Worm (Caenorhabditis elegans) whole organism, late embryonic: ENCODE measurements around the gene hira-1.

Source experiments
- F13H6.1 ChIP-seq: sonication (generic microtip); optimal IDR thresholded peaks from 2 replicates; lab custom pipeline; 2016; ENCODE audit warnings: missing genetic modification characterization, missing compliant biosample characterization
- K02D7.2 ChIP-seq: sonication (generic microtip); optimal IDR thresholded peaks from 2 replicates; lab custom pipeline; 2017; ENCODE audit warnings: mild to moderate bottlenecking, missing genetic modification characterization, missing compliant biosample characterization
- K09A11.1 ChIP-seq: sonication (generic microtip); optimal IDR thresholded peaks from 2 replicates; lab custom pipeline; 2017; ENCODE audit warnings: antibody characterized with exemption, mild to moderate bottlenecking, missing genetic modification characterization, missing compliant biosample characterization; ENCODE audit not compliant: insufficient read depth
- T23F11.4 ChIP-seq: fragments of 200-800 bp; sonication (Bioruptor generic); optimal IDR thresholded peaks from 2 replicates; lab custom pipeline; 2018; ENCODE audit warnings: mild to moderate bottlenecking, missing genetic modification characterization, missing compliant biosample characterization
- ama-1 ChIP-seq: fragments of 150-350 bp; optimal IDR thresholded peaks from 2 replicates; lab custom pipeline; 2014
- ceh-14 ChIP-seq: sonication (generic microtip); optimal IDR thresholded peaks from 2 replicates; lab custom pipeline; 2016; ENCODE audit warnings: missing genotype, missing genetic modification characterization, missing compliant biosample characterization
- ceh-18 ChIP-seq: sonication (generic microtip); optimal IDR thresholded peaks from 2 replicates; lab custom pipeline; 2016; ENCODE audit warnings: missing genetic modification characterization, missing compliant biosample characterization
- ceh-19 ChIP-seq: fragments of 200-800 bp; sonication (Bioruptor generic); optimal IDR thresholded peaks from 2 replicates; lab custom pipeline; 2018; ENCODE audit warnings: mild to moderate bottlenecking, missing genetic modification characterization, missing compliant biosample characterization
- ceh-2 ChIP-seq: sonication (generic microtip); optimal IDR thresholded peaks from 2 replicates; lab custom pipeline; 2016; ENCODE audit warnings: missing genotype, missing genetic modification characterization, missing compliant biosample characterization
- ceh-22 ChIP-seq: sonication (generic microtip); optimal IDR thresholded peaks from 2 replicates; lab custom pipeline; 2017; ENCODE audit warnings: missing biosample characterization, missing genetic modification characterization
- ceh-24 ChIP-seq: sonication (generic microtip); optimal IDR thresholded peaks from 2 replicates; lab custom pipeline; 2016; ENCODE audit warnings: mild to moderate bottlenecking, missing genetic modification characterization, missing compliant biosample characterization
- ceh-34 ChIP-seq: sonication (generic microtip); optimal IDR thresholded peaks from 2 replicates; lab custom pipeline; 2016; ENCODE audit warnings: mild to moderate bottlenecking, missing genetic modification characterization, missing compliant biosample characterization
- ceh-45 ChIP-seq: fragments of 200-800 bp; sonication (Bioruptor generic); IDR thresholded peaks from 2 replicates; pipeline ENCODE4 v1.3.6; 2022; ENCODE audit warnings: missing genetic modification reagents, missing genetic modification characterization, missing compliant biosample characterization
- ceh-48 ChIP-seq: sonication (generic microtip); optimal IDR thresholded peaks from 2 replicates; lab custom pipeline; 2016; ENCODE audit warnings: missing genetic modification characterization, inconsistent platforms, missing compliant biosample characterization
- ceh-6 ChIP-seq: fragments of 200-800 bp; sonication (Bioruptor generic); optimal IDR thresholded peaks from 2 replicates; lab custom pipeline; 2018; ENCODE audit warnings: mild to moderate bottlenecking, missing genetic modification characterization, missing compliant biosample characterization
- che-1 ChIP-seq: sonication (generic microtip); optimal IDR thresholded peaks from 2 replicates; lab custom pipeline; 2016; ENCODE audit warnings: mild to moderate bottlenecking, missing genetic modification characterization, missing compliant biosample characterization
- elt-4 ChIP-seq: sonication (generic microtip); optimal IDR thresholded peaks from 2 replicates; lab custom pipeline; 2016; ENCODE audit warnings: missing genetic modification characterization, missing compliant biosample characterization
- eyg-1 ChIP-seq: sonication (generic microtip); optimal IDR thresholded peaks from 2 replicates; lab custom pipeline; 2016; ENCODE audit warnings: missing genotype, missing genetic modification characterization, missing compliant biosample characterization
- fax-1 ChIP-seq: sonication (generic microtip); optimal IDR thresholded peaks from 2 replicates; lab custom pipeline; 2016; ENCODE audit warnings: missing genotype, missing genetic modification characterization, missing compliant biosample characterization
- fkh-10 ChIP-seq: fragments of 150-350 bp; optimal IDR thresholded peaks from 2 replicates; lab custom pipeline; 2014; ENCODE audit warnings: missing biosample characterization, missing genetic modification reagents, missing genetic modification characterization
- hlh-13 ChIP-seq: fragments of 200-800 bp; sonication (Bioruptor generic); optimal IDR thresholded peaks from 2 replicates; lab custom pipeline; 2018; ENCODE audit warnings: mild to moderate bottlenecking, missing genetic modification characterization, missing compliant biosample characterization
- hlh-30 ChIP-seq: sonication (generic microtip); optimal IDR thresholded peaks from 2 replicates; lab custom pipeline; 2017; ENCODE audit warnings: antibody characterized with exemption, missing genetic modification characterization, missing compliant biosample characterization; ENCODE audit not compliant: insufficient read depth
- hlh-6 ChIP-seq: sonication (generic microtip); optimal IDR thresholded peaks from 2 replicates; lab custom pipeline; 2016; ENCODE audit warnings: missing genotype, missing genetic modification characterization, missing compliant biosample characterization
- hlh-8 ChIP-seq: sonication (generic microtip); optimal IDR thresholded peaks from 2 replicates; lab custom pipeline; 2016; ENCODE audit warnings: missing genotype, missing genetic modification characterization, missing compliant biosample characterization
- nfya-1 ChIP-seq: sonication (generic microtip); optimal IDR thresholded peaks from 2 replicates; lab custom pipeline; 2017; ENCODE audit warnings: missing genetic modification characterization, mild to moderate bottlenecking, missing compliant biosample characterization, antibody characterized with exemption, moderate library complexity
- nhr-232 ChIP-seq: sonication (generic microtip); optimal IDR thresholded peaks from 2 replicates; lab custom pipeline; 2016; ENCODE audit warnings: missing genetic modification characterization, missing compliant biosample characterization
- odd-2 ChIP-seq: sonication (generic microtip); optimal IDR thresholded peaks from 2 replicates; lab custom pipeline; 2017; ENCODE audit warnings: antibody characterized with exemption, mild to moderate bottlenecking, missing genetic modification characterization, missing compliant biosample characterization
- pat-9 ChIP-seq: fragments of 200-800 bp; sonication (Bioruptor generic); optimal IDR thresholded peaks from 2 replicates; lab custom pipeline; 2018; ENCODE audit warnings: mild to moderate bottlenecking, missing genetic modification characterization, moderate library complexity, missing compliant biosample characterization
- pax-1 ChIP-seq: fragments of 150-350 bp; optimal IDR thresholded peaks from 2 replicates; lab custom pipeline; 2014; ENCODE audit warnings: missing biosample characterization, missing genetic modification characterization
- pros-1 ChIP-seq: fragments of 150-350 bp; optimal IDR thresholded peaks from 2 replicates; lab custom pipeline; 2014; ENCODE audit warnings: missing biosample characterization, missing genetic modification reagents, missing genetic modification characterization
- sox-4 ChIP-seq: sonication (generic microtip); optimal IDR thresholded peaks from 2 replicates; lab custom pipeline; 2017; ENCODE audit warnings: mild to moderate bottlenecking, missing genetic modification characterization, inconsistent platforms, missing compliant biosample characterization
- syd-9 ChIP-seq: sonication (generic microtip); optimal IDR thresholded peaks from 2 replicates; lab custom pipeline; 2016; ENCODE audit warnings: mild to moderate bottlenecking, missing genetic modification characterization, moderate library complexity, missing compliant biosample characterization
- tbx-2 ChIP-seq: sonication (generic microtip); optimal IDR thresholded peaks from 2 replicates; lab custom pipeline; 2016; ENCODE audit warnings: missing genetic modification characterization, missing compliant biosample characterization
- tbx-7 ChIP-seq: sonication (generic microtip); optimal IDR thresholded peaks from 2 replicates; lab custom pipeline; 2016; ENCODE audit warnings: missing genotype, missing genetic modification characterization, missing compliant biosample characterization
- ttx-3 ChIP-seq: sonication (generic microtip); optimal IDR thresholded peaks from 2 replicates; lab custom pipeline; 2016; ENCODE audit warnings: missing genetic modification reagents, missing genetic modification characterization, missing compliant biosample characterization
- unc-3 ChIP-seq, 2 experiments: fragments of 200-800 bp in 1 of 2; sonication (Bioruptor generic) in 1 of 2; sonication (generic microtip) in 1 of 2; conservative IDR thresholded peaks in 1 of 2; optimal IDR thresholded peaks in 1 of 2; 2 replicates each; pipeline versions ENCODE4 v1.3.6 to Lab custom; 2016 to 2022; ENCODE audit warnings: missing compliant biosample characterization in 2 of 2, missing genetic modification characterization in 2 of 2, missing genetic modification reagents in 1 of 2

The hira-1 gene

DNA sequence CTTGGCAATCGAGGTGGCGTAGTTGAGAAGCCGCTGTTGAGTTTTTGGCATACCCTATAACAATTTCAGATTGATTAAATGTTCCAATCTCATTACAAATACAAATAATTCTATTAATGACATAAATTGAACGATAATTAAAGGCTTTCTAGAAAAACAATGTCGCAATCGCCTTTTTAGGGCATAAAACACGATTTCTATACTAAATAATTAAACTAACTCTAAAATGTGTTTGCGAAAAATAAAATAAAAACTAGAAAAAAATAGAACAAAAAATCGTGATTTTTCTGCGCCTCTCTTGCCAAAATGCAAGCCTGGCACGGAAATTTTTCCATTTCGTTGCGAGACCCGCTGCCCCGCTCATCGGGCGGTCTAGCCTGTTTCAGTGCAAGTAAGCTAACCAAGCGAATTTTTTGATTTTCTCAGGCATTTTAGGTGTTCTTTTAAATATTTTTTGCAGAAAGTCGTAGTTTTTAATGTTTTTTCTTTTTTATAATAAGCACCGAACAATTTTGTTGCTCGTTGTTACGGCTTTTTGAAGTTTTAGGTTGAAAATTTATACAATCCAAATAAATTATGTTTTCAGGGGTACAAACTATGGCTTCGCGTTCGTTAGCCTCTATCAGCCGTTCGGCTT lies 37.0 kb downstream of the hira-1 start, which contains the start of the genes C34E10.12, C34E10.10 and atp-2 (continued):
- TF ChIP-seq sox-4 = no peak
- TF ChIP-seq ttx-3 (tag; lab: Kevin White, UChicago) = peak; percentile 33
- no peak for TF ChIP-seq ama-1 (lab: Kevin White, UChicago)
- TF ChIP-seq pax-1 (tag; lab: Kevin White, UChicago) = peak; percentile 22
- no peak; the same call in 1 of the 2 replicates for TF ChIP-seq unc-3 (GFP tag; conservative IDR thresholded peaks at IDR 0.05; lab: Robert Waterston, UW)
- no peak for TF ChIP-seq unc-3 (tag; optimal IDR thresholded peaks at IDR 0.05; lab: Kevin White, UChicago)
- no peak for TF ChIP-seq K02D7.2 (tag; lab: Kevin White, UChicago)
- TF ChIP-seq hlh-8 (tag; lab: Kevin White, UChicago) = no peak
- TF ChIP-seq fax-1 = no peak
- TF ChIP-seq nhr-232 = no peak
- no peak for TF ChIP-seq fkh-10
- no peak for TF ChIP-seq ceh-19 (GFP tag; lab: Kevin White, UChicago)
- no peak for TF ChIP-seq tbx-7 (tag; lab: Kevin White, UChicago)
- TF ChIP-seq K09A11.1 = peak; percentile 10
- TF ChIP-seq che-1 = no peak
- TF ChIP-seq eyg-1 = no peak
- TF ChIP-seq nfya-1 = peak; percentile 70
- no peak for TF ChIP-seq ceh-48
- peak; percentile 31 for TF ChIP-seq ceh-2 (tag; lab: Kevin White, UChicago)
- no peak for TF ChIP-seq ceh-22 (tag; lab: Kevin White, UChicago)
- no peak for TF ChIP-seq T23F11.4 (GFP tag; lab: Kevin White, UChicago)
- TF ChIP-seq pros-1 (tag; lab: Kevin White, UChicago) = no peak
- TF ChIP-seq hlh-6 (tag; lab: Kevin White, UChicago) = no peak
- TF ChIP-seq, all 69 proteins: peak for 18

DNA sequence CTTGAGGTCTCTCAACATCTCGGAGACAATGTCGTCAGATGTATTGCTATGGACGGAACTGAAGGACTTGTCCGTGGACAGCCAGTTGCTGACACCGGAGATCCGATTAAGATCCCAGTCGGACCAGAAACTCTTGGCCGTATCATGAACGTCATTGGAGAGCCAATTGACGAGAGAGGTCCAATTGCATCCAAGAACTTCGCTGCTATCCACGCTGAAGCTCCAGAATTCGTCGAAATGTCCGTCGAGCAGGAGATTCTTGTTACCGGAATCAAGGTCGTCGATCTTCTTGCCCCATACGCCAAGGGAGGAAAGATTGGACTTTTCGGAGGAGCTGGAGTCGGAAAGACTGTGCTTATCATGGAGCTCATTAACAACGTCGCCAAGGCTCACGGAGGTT lies 37.9 kb downstream of the hira-1 start:
- no peak for TF ChIP-seq ceh-34 (tag; lab: Kevin White, UChicago)

DNA sequence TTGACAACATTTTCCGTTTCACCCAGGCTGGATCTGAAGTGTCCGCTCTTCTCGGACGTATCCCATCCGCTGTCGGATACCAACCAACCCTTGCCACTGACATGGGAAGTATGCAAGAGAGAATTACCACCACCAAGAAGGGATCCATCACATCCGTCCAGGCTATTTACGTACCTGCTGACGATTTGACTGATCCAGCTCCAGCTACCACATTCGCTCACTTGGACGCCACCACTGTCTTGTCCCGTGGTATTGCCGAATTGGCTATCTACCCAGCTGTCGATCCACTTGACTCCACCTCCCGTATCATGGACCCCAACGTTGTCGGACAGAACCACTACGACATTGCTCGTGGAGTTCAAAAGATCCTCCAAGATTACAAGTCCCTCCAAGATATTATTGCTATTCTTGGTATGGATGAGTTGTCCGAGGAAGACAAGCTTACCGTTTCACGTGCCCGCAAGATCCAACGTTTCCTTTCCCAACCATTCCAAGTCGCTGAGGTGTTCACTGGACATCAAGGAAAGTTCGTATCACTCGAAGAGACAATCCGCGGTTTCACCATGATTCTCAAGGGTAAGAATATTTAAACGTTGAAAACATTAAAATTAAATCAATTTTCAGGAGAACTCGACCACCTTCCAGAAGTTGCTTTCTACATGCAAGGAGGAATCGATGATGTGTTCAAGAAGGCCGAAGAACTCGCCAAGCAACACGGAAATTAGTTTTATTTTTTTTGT lies 38.8 kb downstream of the hira-1 start:
- no peak for TF ChIP-seq fkh-10
- no peak for TF ChIP-seq pat-9 (tag; lab: Kevin White, UChicago)
- TF ChIP-seq pax-1 (tag; lab: Kevin White, UChicago) = no peak
- no peak for TF ChIP-seq ceh-24
- no peak for TF ChIP-seq odd-2 (tag; lab: Kevin White, UChicago)
- no peak for TF ChIP-seq ceh-6 (GFP tag; lab: Kevin White, UChicago)
- no peak for TF ChIP-seq hlh-30
- TF ChIP-seq hlh-13 (GFP tag; lab: Kevin White, UChicago) = no peak
- no peak for TF ChIP-seq F13H6.1 (tag; lab: Kevin White, UChicago)
- no peak for TF ChIP-seq ceh-48
- TF ChIP-seq, all 69 proteins: peak for 0

DNA sequence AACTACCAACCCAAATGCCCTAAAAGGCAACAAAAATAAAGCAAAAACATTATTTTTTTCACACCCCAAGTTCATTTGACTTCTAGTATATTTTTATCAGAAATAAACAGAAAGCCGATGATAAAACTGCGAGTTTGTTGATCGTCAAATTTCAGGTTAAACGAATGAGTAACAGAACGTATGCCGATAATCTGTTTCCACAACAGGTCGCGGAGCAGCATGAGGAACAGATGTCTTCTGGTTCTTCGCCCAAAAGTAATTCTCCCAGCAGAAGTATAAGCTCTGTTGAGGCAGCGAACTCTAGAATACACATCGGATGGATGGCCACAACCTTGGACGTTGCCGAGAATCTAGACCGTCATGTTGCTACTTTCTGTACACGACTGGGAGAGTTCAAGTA lies 39.5 kb downstream of the hira-1 start, which contains the start of gene prmt-5:
Gene prmt-5 (plus strand): TSS at position 141 of the 400 bp plus-strand sequence.
- TF ChIP-seq ceh-18 = no peak
- TF ChIP-seq syd-9 = no peak
- no peak for TF ChIP-seq elt-4 (tag; lab: Kevin White, UChicago)

DNA sequence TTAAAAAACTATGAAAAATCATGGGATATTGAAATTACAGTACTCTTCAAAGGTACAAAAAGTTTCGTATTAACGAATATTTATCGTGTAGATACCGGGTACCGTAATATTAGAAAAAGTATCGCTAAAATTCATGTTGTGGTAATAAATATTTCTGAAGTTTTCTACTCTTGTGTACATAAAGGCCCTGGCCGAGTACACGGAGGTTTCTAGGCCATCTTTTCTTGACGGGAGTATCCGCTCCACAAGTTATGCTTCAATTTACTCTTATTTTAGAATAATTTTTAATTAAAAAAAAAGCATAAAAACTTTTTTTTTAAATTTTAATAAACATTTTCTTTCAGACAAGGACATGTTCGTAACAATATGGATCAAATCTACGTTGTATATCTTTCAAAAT lies 42.2 kb downstream of the hira-1 start:
- no peak for TF ChIP-seq ceh-14 (tag; lab: Kevin White, UChicago)
- TF ChIP-seq tbx-2 = no peak
- no peak for TF ChIP-seq ceh-45 (GFP tag; lab: Robert Waterston, UW)
